Worm (Caenorhabditis elegans): Measurements from ENCODE around the gene Y73F8A.22.

ce11 chrIV:15394544-15395125 is 46.6 kb downstream of the Y73F8A.22 start:
- TF ChIP-seq dpl-1 (GFP tag; optimal IDR thresholded peaks at IDR 0.05): no peak
- no peak for TF ChIP-seq ekl-4 (GFP tag; IDR thresholded peaks at IDR 0.05)
- TF ChIP-seq let-526 (GFP tag; IDR thresholded peaks at IDR 0.05): no peak
- no peak for TF ChIP-seq sdz-38 (tag; optimal IDR thresholded peaks at IDR 0.05)
- TF ChIP-seq nhr-90 (tag; optimal IDR thresholded peaks at IDR 0.05): no peak
- TF ChIP-seq nfya-1 (tag; optimal IDR thresholded peaks at IDR 0.05; ENCODE audit: borderline replicate concordance, insufficient read depth): no peak
- TF ChIP-seq ztf-26 (tag; optimal IDR thresholded peaks at IDR 0.05): no peak

Measured in whole organism, young adult.